Worm (Caenorhabditis elegans) whole organism, L4 larva: ENCODE results near the gene R04D3.3.

Source experiments
- egl-43 ChIP-seq: fragments of 200-800 bp; sonication (Bioruptor generic); IDR thresholded peaks from 2 replicates; pipeline ENCODE4 v1.3.6; 2022; ENCODE audit warnings: missing genetic modification reagents, missing genetic modification characterization, missing compliant biosample characterization
- mdl-1 ChIP-seq, 2 experiments: fragments of 150-350 bp in 1 of 2; sonication (generic microtip) in 1 of 2; optimal IDR thresholded peaks; 2 replicates each; lab custom pipeline; 2014 to 2017; ENCODE audit warnings: missing biosample characterization in 2 of 2, missing genetic modification characterization in 2 of 2
- nhr-237 ChIP-seq: sonication (generic microtip); optimal IDR thresholded peaks from 2 replicates; lab custom pipeline; 2017; ENCODE audit warnings: missing biosample characterization, missing genetic modification characterization
- nhr-25 ChIP-seq: sonication (generic microtip); optimal IDR thresholded peaks from 2 replicates; lab custom pipeline; 2017; ENCODE audit warnings: missing genetic modification characterization, mild to moderate bottlenecking, missing compliant biosample characterization, antibody characterized with exemption, moderate library complexity, borderline replicate concordance; ENCODE audit not compliant: insufficient read depth
- nhr-6 ChIP-seq: fragments of 150-350 bp; optimal IDR thresholded peaks from 2 replicates; lab custom pipeline; 2014; ENCODE audit warnings: missing biosample characterization, missing genetic modification characterization
- nhr-77 ChIP-seq: fragments of 150-350 bp; optimal IDR thresholded peaks from 2 replicates; lab custom pipeline; 2014; ENCODE audit warnings: missing biosample characterization, missing genetic modification characterization
- saeg-2 ChIP-seq: fragments of 200-800 bp; sonication (Bioruptor generic); IDR thresholded peaks from 2 replicates; pipeline ENCODE4 v1.3.6; 2022; ENCODE audit warnings: missing genetic modification reagents, missing genetic modification characterization, missing compliant biosample characterization
- skn-1 ChIP-seq: fragments of 150-350 bp; optimal IDR thresholded peaks from 2 replicates; lab custom pipeline; 2014; ENCODE audit warnings: missing biosample characterization, missing genetic modification characterization
- snpc-4 ChIP-seq: fragments of 150-350 bp; optimal IDR thresholded peaks from 2 replicates; lab custom pipeline; 2014; ENCODE audit warnings: missing biosample characterization, missing genetic modification characterization
- unc-62 ChIP-seq, 3 experiments: fragments of 150-350 bp in 1 of 3; sonication (generic microtip); optimal IDR thresholded peaks in 2 of 3; peaks in 1 of 3; 1 replicate in 1 of 3; 2 replicates in 2 of 3; lab custom pipeline; 2014 to 2017; ENCODE audit warnings: missing biosample characterization in 3 of 3, missing genetic modification characterization in 3 of 3, missing genetic modification reagents in 3 of 3, missing genotype in 1 of 3

- TF ChIP-seq egl-43 (no peak), mdl-1 (tag; optimal IDR thresholded peaks at IDR 0.05; lab: Kevin White, UChicago) (no peak), nhr-77 (tag; lab: Kevin White, UChicago) (no peak), unc-62 (GFP tag; optimal IDR thresholded peaks at IDR 0.05 in 1 of 2; lab: Kevin White, UChicago) (no peak), unc-62 (tag; optimal IDR thresholded peaks at IDR 0.05; lab: Kevin White, UChicago) (no peak), nhr-237 (tag; lab: Kevin White, UChicago) (no peak), skn-1 (tag; lab: Kevin White, UChicago) (no peak), nhr-25 (tag; lab: Kevin White, UChicago) (no peak), saeg-2 (no peak), nhr-6 (tag; lab: Kevin White, UChicago) (no peak), snpc-4 (tag; lab: Kevin White, UChicago) (no peak)
Measured at ce11 chrX:13300503-13300902, 10.1 kb upstream of the R04D3.3 start, which contains the start of gene srd-39.
